Worm (Caenorhabditis elegans): ENCODE data around the gene H20J04.7.
"Not testable (repeated sequence)": the region's sequence is repeated elsewhere in the genome, so short reads cannot be mapped to it uniquely, and the experiment has no call there.

DNA sequence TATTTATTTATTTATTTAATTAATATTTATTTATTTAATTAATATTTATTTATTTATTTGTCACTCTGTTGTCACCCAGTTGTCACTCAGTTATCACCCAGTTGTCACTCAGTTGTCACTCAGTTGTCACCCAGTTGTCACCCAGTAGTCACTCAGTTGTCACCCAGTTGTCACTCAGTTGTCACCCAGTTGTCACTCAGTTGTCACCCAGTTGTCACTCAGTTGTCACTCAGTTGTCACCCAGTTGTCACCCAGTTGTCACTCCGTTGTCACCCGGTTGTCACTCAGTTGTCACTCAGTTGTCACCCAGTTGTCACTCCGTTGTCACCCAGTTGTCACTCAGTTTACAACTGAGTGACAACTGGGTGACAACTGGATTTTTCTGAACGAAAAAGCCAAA, 46.0 kb downstream of the H20J04.7 start:
- TF ChIP-seq nhr-11 (tag; optimal IDR thresholded peaks at IDR 0.05); ama-1 (optimal IDR thresholded peaks at IDR 0.05); ceh-30 (tag; optimal IDR thresholded peaks at IDR 0.05); hlh-15 (tag; optimal IDR thresholded peaks at IDR 0.05); pha-2 (tag; optimal IDR thresholded peaks at IDR 0.05); F13H6.1 (tag; optimal IDR thresholded peaks at IDR 0.05); madf-2 (tag; optimal IDR thresholded peaks at IDR 0.05); hlh-30 (tag; optimal IDR thresholded peaks at IDR 0.05; ENCODE audit: insufficient read depth); fkh-10 (GFP tag; optimal IDR thresholded peaks at IDR 0.05); ahr-1 (tag; optimal IDR thresholded peaks at IDR 0.05): not testable (repeated sequence)
